Worm (Caenorhabditis elegans) whole organism, late embryonic: Measurements from ENCODE around the gene oops-1.

Experiments used
- C08G9.2 ChIP-seq: sonication (generic microtip); optimal IDR thresholded peaks from 2 replicates; lab custom pipeline; 2016; ENCODE audit warnings: mild to moderate bottlenecking, missing genetic modification characterization, moderate library complexity, missing compliant biosample characterization
- C38D4.7 ChIP-seq: fragments of 200-800 bp; sonication (Bioruptor generic); optimal IDR thresholded peaks from 2 replicates; lab custom pipeline; 2018; ENCODE audit warnings: mild to moderate bottlenecking, missing genetic modification characterization, moderate library complexity, missing compliant biosample characterization
- F13H6.1 ChIP-seq: sonication (generic microtip); optimal IDR thresholded peaks from 2 replicates; lab custom pipeline; 2016; ENCODE audit warnings: missing genetic modification characterization, missing compliant biosample characterization
- K02D7.2 ChIP-seq: sonication (generic microtip); optimal IDR thresholded peaks from 2 replicates; lab custom pipeline; 2017; ENCODE audit warnings: mild to moderate bottlenecking, missing genetic modification characterization, missing compliant biosample characterization
- T23F11.4 ChIP-seq: fragments of 200-800 bp; sonication (Bioruptor generic); optimal IDR thresholded peaks from 2 replicates; lab custom pipeline; 2018; ENCODE audit warnings: mild to moderate bottlenecking, missing genetic modification characterization, missing compliant biosample characterization
- ama-1 ChIP-seq: fragments of 150-350 bp; optimal IDR thresholded peaks from 2 replicates; lab custom pipeline; 2014
- ceh-14 ChIP-seq: sonication (generic microtip); optimal IDR thresholded peaks from 2 replicates; lab custom pipeline; 2016; ENCODE audit warnings: missing genotype, missing genetic modification characterization, missing compliant biosample characterization
- ceh-18 ChIP-seq: sonication (generic microtip); optimal IDR thresholded peaks from 2 replicates; lab custom pipeline; 2016; ENCODE audit warnings: missing genetic modification characterization, missing compliant biosample characterization
- ceh-19 ChIP-seq: fragments of 200-800 bp; sonication (Bioruptor generic); optimal IDR thresholded peaks from 2 replicates; lab custom pipeline; 2018; ENCODE audit warnings: mild to moderate bottlenecking, missing genetic modification characterization, missing compliant biosample characterization
- ceh-2 ChIP-seq: sonication (generic microtip); optimal IDR thresholded peaks from 2 replicates; lab custom pipeline; 2016; ENCODE audit warnings: missing genotype, missing genetic modification characterization, missing compliant biosample characterization
- ceh-22 ChIP-seq: sonication (generic microtip); optimal IDR thresholded peaks from 2 replicates; lab custom pipeline; 2017; ENCODE audit warnings: missing biosample characterization, missing genetic modification characterization
- ceh-31 ChIP-seq: sonication (generic microtip); optimal IDR thresholded peaks from 2 replicates; lab custom pipeline; 2016; ENCODE audit warnings: missing genetic modification characterization, missing compliant biosample characterization
- ceh-34 ChIP-seq: sonication (generic microtip); optimal IDR thresholded peaks from 2 replicates; lab custom pipeline; 2016; ENCODE audit warnings: mild to moderate bottlenecking, missing genetic modification characterization, missing compliant biosample characterization
- ceh-45 ChIP-seq: fragments of 200-800 bp; sonication (Bioruptor generic); IDR thresholded peaks from 2 replicates; pipeline ENCODE4 v1.3.6; 2022; ENCODE audit warnings: missing genetic modification reagents, missing genetic modification characterization, missing compliant biosample characterization
- ceh-6 ChIP-seq: fragments of 200-800 bp; sonication (Bioruptor generic); optimal IDR thresholded peaks from 2 replicates; lab custom pipeline; 2018; ENCODE audit warnings: mild to moderate bottlenecking, missing genetic modification characterization, missing compliant biosample characterization
- ceh-9 ChIP-seq: sonication (generic microtip); optimal IDR thresholded peaks from 2 replicates; lab custom pipeline; 2016; ENCODE audit warnings: mild to moderate bottlenecking, missing genetic modification characterization, inconsistent platforms, missing compliant biosample characterization
- che-1 ChIP-seq: sonication (generic microtip); optimal IDR thresholded peaks from 2 replicates; lab custom pipeline; 2016; ENCODE audit warnings: mild to moderate bottlenecking, missing genetic modification characterization, missing compliant biosample characterization
- dmd-4 ChIP-seq: sonication (generic microtip); optimal IDR thresholded peaks from 2 replicates; lab custom pipeline; 2016; ENCODE audit warnings: borderline replicate concordance, missing genetic modification characterization, missing compliant biosample characterization
- dve-1 ChIP-seq: sonication (generic microtip); optimal IDR thresholded peaks from 2 replicates; lab custom pipeline; 2017; ENCODE audit warnings: antibody characterized with exemption, mild to moderate bottlenecking, missing genetic modification characterization, missing compliant biosample characterization
- elt-2 ChIP-seq: sonication (generic microtip); optimal IDR thresholded peaks from 2 replicates; lab custom pipeline; 2016; ENCODE audit warnings: missing genetic modification reagents, missing genetic modification characterization, missing compliant biosample characterization
- ets-4 ChIP-seq: sonication (generic microtip); optimal IDR thresholded peaks from 2 replicates; lab custom pipeline; 2016; ENCODE audit warnings: missing genetic modification characterization, missing compliant biosample characterization
- eyg-1 ChIP-seq: sonication (generic microtip); optimal IDR thresholded peaks from 2 replicates; lab custom pipeline; 2016; ENCODE audit warnings: missing genotype, missing genetic modification characterization, missing compliant biosample characterization
- gmeb-2 ChIP-seq: sonication (generic microtip); optimal IDR thresholded peaks from 2 replicates; lab custom pipeline; 2016; ENCODE audit warnings: missing genetic modification characterization, inconsistent platforms, missing compliant biosample characterization
- hlh-15 ChIP-seq: sonication (generic microtip); optimal IDR thresholded peaks from 2 replicates; lab custom pipeline; 2016; ENCODE audit warnings: missing genetic modification characterization, missing compliant biosample characterization
- hlh-6 ChIP-seq: sonication (generic microtip); optimal IDR thresholded peaks from 2 replicates; lab custom pipeline; 2016; ENCODE audit warnings: missing genotype, missing genetic modification characterization, missing compliant biosample characterization
- lim-6 ChIP-seq: sonication (generic microtip); optimal IDR thresholded peaks from 2 replicates; lab custom pipeline; 2016; ENCODE audit warnings: missing genetic modification characterization, missing compliant biosample characterization
- madf-2 ChIP-seq: sonication (generic microtip); optimal IDR thresholded peaks from 2 replicates; lab custom pipeline; 2017; ENCODE audit warnings: missing genetic modification characterization, missing compliant biosample characterization
- nfya-1 ChIP-seq: sonication (generic microtip); optimal IDR thresholded peaks from 2 replicates; lab custom pipeline; 2017; ENCODE audit warnings: missing genetic modification characterization, mild to moderate bottlenecking, missing compliant biosample characterization, antibody characterized with exemption, moderate library complexity
- nhr-11 ChIP-seq: fragments of 150-350 bp; optimal IDR thresholded peaks from 2 replicates; lab custom pipeline; 2014; ENCODE audit warnings: missing biosample characterization, missing genetic modification characterization
- npax-4 ChIP-seq: sonication (generic microtip); optimal IDR thresholded peaks from 2 replicates; lab custom pipeline; 2016; ENCODE audit warnings: missing genetic modification characterization, missing compliant biosample characterization
- pag-3 ChIP-seq: sonication (generic microtip); optimal IDR thresholded peaks from 2 replicates; lab custom pipeline; 2016; ENCODE audit warnings: missing compliant biosample characterization, missing genetic modification characterization, borderline replicate concordance
- pat-9 ChIP-seq: fragments of 200-800 bp; sonication (Bioruptor generic); optimal IDR thresholded peaks from 2 replicates; lab custom pipeline; 2018; ENCODE audit warnings: mild to moderate bottlenecking, missing genetic modification characterization, moderate library complexity, missing compliant biosample characterization
- pax-1 ChIP-seq: fragments of 150-350 bp; optimal IDR thresholded peaks from 2 replicates; lab custom pipeline; 2014; ENCODE audit warnings: missing biosample characterization, missing genetic modification characterization
- pha-2 ChIP-seq: sonication (generic microtip); optimal IDR thresholded peaks from 2 replicates; lab custom pipeline; 2017; ENCODE audit warnings: mild to moderate bottlenecking, missing genetic modification characterization, missing compliant biosample characterization
- pha-4 ChIP-seq: fragments of 150-350 bp; optimal IDR thresholded peaks from 2 replicates; lab custom pipeline; 2018; ENCODE audit warnings: missing biosample characterization, missing genetic modification reagents, missing genetic modification characterization
- pros-1 ChIP-seq: fragments of 150-350 bp; optimal IDR thresholded peaks from 2 replicates; lab custom pipeline; 2014; ENCODE audit warnings: missing biosample characterization, missing genetic modification reagents, missing genetic modification characterization
- ref-2 ChIP-seq: sonication (generic microtip); optimal IDR thresholded peaks from 2 replicates; lab custom pipeline; 2016; ENCODE audit warnings: missing genetic modification characterization, missing compliant biosample characterization
- rnt-1 ChIP-seq: sonication (generic microtip); optimal IDR thresholded peaks from 2 replicates; lab custom pipeline; 2016; ENCODE audit warnings: missing genetic modification characterization, missing compliant biosample characterization
- sdc-2 ChIP-seq: sonication (generic microtip); optimal IDR thresholded peaks from 2 replicates; lab custom pipeline; 2016; ENCODE audit warnings: missing genotype, missing genetic modification characterization, missing compliant biosample characterization
- sox-2 ChIP-seq: fragments of 200-800 bp; sonication (Bioruptor generic); IDR thresholded peaks from 2 replicates; pipeline ENCODE4 v1.3.6; 2022; ENCODE audit warnings: missing genetic modification reagents, missing genetic modification characterization, missing compliant biosample characterization
- syd-9 ChIP-seq: sonication (generic microtip); optimal IDR thresholded peaks from 2 replicates; lab custom pipeline; 2016; ENCODE audit warnings: mild to moderate bottlenecking, missing genetic modification characterization, moderate library complexity, missing compliant biosample characterization
- tbx-2 ChIP-seq: sonication (generic microtip); optimal IDR thresholded peaks from 2 replicates; lab custom pipeline; 2016; ENCODE audit warnings: missing genetic modification characterization, missing compliant biosample characterization
- tbx-7 ChIP-seq: sonication (generic microtip); optimal IDR thresholded peaks from 2 replicates; lab custom pipeline; 2016; ENCODE audit warnings: missing genotype, missing genetic modification characterization, missing compliant biosample characterization
- ttx-3 ChIP-seq: sonication (generic microtip); optimal IDR thresholded peaks from 2 replicates; lab custom pipeline; 2016; ENCODE audit warnings: missing genetic modification reagents, missing genetic modification characterization, missing compliant biosample characterization
- unc-42 ChIP-seq: sonication (generic microtip); optimal IDR thresholded peaks from 2 replicates; lab custom pipeline; 2016; ENCODE audit warnings: missing genotype, missing genetic modification characterization, missing compliant biosample characterization
- unc-55 ChIP-seq: sonication (generic microtip); optimal IDR thresholded peaks from 2 replicates; lab custom pipeline; 2017; ENCODE audit warnings: missing biosample characterization, missing genetic modification reagents, missing genetic modification characterization

oops-1 gene

DNA sequence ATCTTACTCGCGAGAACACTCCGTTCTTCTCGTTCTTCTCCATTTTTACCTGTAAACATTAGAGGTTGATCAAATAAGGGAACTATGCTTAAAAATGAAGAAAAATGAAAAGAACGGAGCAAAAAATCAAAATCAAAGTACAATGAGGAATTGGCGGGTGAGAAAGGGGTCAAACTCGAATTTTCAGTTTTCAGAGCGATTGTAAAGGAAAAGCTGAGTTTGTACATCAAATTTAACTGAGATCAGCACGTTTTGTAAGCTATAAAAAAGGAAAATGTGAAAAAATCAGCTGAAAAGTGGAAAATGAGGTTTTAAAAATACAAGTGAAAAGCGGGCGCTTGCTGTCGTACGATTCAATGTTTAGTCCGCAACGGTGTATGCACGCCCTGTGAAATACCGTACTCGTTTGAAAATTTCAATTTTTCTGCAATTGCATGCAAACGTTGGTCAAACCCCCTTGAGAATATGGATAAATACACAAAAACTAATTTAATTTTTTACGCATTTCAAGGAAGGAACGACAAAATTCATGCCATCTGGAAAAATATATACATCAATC is at the start of gene oops-1:
oops-1 (minus strand) TSS at position 51 of the 559 bp plus-strand sequence.
- TF ChIP-seq madf-2 (tag; lab: Kevin White, UChicago) (no peak), hlh-15 (no peak), tbx-7 (tag; lab: Kevin White, UChicago) (no peak), pha-2 (tag; lab: Kevin White, UChicago) (no peak), ceh-6 (no peak), dmd-4 (no peak), lim-6 (tag; lab: Kevin White, UChicago) (no peak), ttx-3 (tag; lab: Kevin White, UChicago) (no peak), gmeb-2 (no peak), ref-2 (no peak), unc-55 (GFP tag; lab: Kevin White, UChicago) (no peak), npax-4 (tag; lab: Kevin White, UChicago) (no peak), che-1 (no peak), ceh-22 (no peak), unc-42 (tag; lab: Kevin White, UChicago) (no peak), C38D4.7 (GFP tag; lab: Kevin White, UChicago) (no peak), ceh-9 (tag; lab: Kevin White, UChicago) (no peak), T23F11.4 (no peak), pax-1 (tag; lab: Kevin White, UChicago) (no peak)

DNA sequence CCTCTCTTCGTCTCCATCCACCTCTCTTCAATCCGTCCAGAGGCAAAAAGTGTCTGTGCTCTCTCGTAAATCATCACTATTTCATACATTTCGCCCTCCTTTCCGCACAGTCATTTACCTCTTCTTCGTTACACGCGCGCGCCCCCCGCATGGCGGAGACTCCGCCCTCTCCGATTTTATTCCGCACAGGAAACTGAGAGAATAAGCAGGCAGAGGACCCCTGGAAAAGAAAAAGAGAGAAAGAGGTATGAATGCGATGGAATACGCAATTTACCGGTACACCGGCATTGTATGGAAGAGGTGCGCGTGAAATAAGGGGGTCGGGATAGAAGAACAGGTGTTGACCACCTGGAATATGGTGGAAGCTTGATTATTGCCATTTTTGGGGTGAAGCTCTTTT is 46.8 kb upstream of the oops-1 start:
- no peak for TF ChIP-seq K02D7.2
- TF ChIP-seq nfya-1 (tag; lab: Kevin White, UChicago), result peak; percentile 14
- peak; percentile 37 for TF ChIP-seq tbx-2
- no peak for TF ChIP-seq npax-4 (tag; lab: Kevin White, UChicago)
- peak; percentile 22 for TF ChIP-seq ceh-2 (tag; lab: Kevin White, UChicago)
- TF ChIP-seq ceh-31 (tag; lab: Kevin White, UChicago), result peak; percentile 78
- no peak for TF ChIP-seq unc-55 (GFP tag; lab: Kevin White, UChicago)
- TF ChIP-seq ceh-34 (tag; lab: Kevin White, UChicago), result peak; percentile 19
- TF ChIP-seq rnt-1 (tag; lab: Kevin White, UChicago), result no peak
- no peak for TF ChIP-seq lim-6 (tag; lab: Kevin White, UChicago)
- TF ChIP-seq pros-1, result peak; percentile 50
- TF ChIP-seq eyg-1 (tag; lab: Kevin White, UChicago), result no peak

DNA sequence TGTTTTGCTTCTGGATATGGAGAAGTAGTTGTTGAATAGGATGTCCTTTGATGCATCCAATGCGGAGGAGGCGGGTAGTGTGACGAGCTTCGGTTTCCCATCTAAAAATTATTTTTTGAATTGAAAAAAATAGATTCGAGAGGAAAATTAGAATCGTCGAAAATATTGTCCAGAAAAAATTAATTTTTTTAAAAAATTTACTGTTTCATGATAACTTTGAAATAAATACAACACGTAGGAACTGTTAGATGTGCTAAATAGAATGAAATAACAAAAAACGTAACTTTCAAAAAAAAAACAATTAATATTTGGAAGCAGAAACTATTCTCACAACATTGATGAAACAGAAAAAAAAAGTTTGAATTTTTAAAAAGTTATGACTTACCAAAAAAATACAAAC is 45.9 kb upstream of the oops-1 start, which contains the start of gene C06E7.4:
C06E7.4 (minus strand) TSS at position 101 of the 400 bp plus-strand sequence.
- TF ChIP-seq hlh-6, result no peak
- TF ChIP-seq ceh-45, result no peak
- TF ChIP-seq che-1, result no peak
- TF ChIP-seq ceh-18 (tag; lab: Kevin White, UChicago), result no peak
- TF ChIP-seq sdc-2 (tag; lab: Kevin White, UChicago), result no peak
- TF ChIP-seq pag-3 (tag; lab: Kevin White, UChicago), result no peak
- no peak for TF ChIP-seq ceh-19
- no peak for TF ChIP-seq ceh-31 (tag; lab: Kevin White, UChicago)

DNA sequence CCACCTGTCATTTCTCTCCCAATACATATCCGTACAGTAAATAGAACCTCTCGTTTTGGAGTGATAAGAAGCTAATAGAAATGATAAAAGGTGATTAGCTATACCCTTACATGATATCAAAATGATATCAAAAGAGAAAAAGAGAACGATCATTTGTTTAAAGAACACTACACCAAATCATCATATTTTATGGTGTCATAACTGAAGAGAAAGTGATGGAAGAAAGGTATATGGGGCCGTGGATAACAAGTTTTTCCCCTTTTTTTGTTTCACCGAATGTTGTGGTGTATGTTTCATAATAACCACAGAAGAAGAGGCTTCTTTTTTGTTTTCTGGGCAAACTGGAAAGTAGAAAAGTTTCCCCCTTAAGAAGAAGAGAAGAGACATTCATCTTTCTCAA is 44.3 kb upstream of the oops-1 start:
- TF ChIP-seq lim-6 (tag; lab: Kevin White, UChicago) (no peak), ceh-9 (tag; lab: Kevin White, UChicago) (no peak), tbx-2 (no peak), elt-2 (tag; lab: Kevin White, UChicago) (peak; percentile 12)

DNA sequence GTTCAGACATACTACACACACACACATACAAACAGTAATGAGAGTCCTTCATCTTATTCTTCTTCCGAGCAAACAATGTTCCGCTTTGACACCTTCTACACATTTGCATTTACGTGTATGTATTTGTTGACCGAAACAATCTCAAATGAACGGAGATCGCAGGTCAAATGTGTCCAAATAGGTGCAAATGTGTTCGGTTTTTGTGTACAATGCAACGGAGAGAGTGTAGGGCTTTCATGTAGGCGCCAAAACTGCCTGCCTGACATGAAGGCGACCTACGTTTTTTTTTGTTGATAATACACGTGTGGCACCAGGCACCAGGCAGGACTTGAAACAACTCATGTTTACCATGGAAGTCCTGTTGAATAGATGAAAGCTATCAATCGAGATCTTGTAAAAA is 43.0 kb upstream of the oops-1 start:
- no peak for TF ChIP-seq lim-6 (tag; lab: Kevin White, UChicago)
- no peak for TF ChIP-seq C08G9.2
- TF ChIP-seq pha-2 (tag; lab: Kevin White, UChicago), result no peak
- no peak for TF ChIP-seq ceh-19
- TF ChIP-seq unc-42 (tag; lab: Kevin White, UChicago), result no peak
- TF ChIP-seq dve-1 (tag; lab: Kevin White, UChicago), result no peak
- no peak for TF ChIP-seq che-1
- no peak for TF ChIP-seq ceh-22
- TF ChIP-seq ets-4 (tag; lab: Kevin White, UChicago), result no peak
- TF ChIP-seq sox-2 (GFP tag; lab: Robert Waterston, UW), result no peak
- TF ChIP-seq syd-9 (tag; lab: Kevin White, UChicago), result no peak
- no peak for TF ChIP-seq pat-9 (tag; lab: Kevin White, UChicago)
- no peak for TF ChIP-seq tbx-2
- no peak for TF ChIP-seq ama-1 (lab: Kevin White, UChicago)
- TF ChIP-seq F13H6.1 (tag; lab: Kevin White, UChicago), result no peak
- no peak for TF ChIP-seq nhr-11 (tag; lab: Kevin White, UChicago)
- no peak for TF ChIP-seq pha-4 (tag; lab: Kevin White, UChicago)
- no peak for TF ChIP-seq ceh-14 (tag; lab: Kevin White, UChicago)
